Worm (Caenorhabditis elegans): ENCODE data around the gene C37E2.10.
A peak's percentile ranks its signal among the peaks of the same experiment; 100 is the strongest.

The C37E2.10 gene

ce11 chrX:14161684-14162347 lies 17.0 kb upstream of the C37E2.10 start, which contains the start of gene lgc-25 (continued):
- TF ChIP-seq Y53F4B.3 (GFP tag; IDR thresholded peaks at IDR 0.05): no peak
- no peak for TF ChIP-seq lsy-27 (tag; optimal IDR thresholded peaks at IDR 0.05; ENCODE audit: borderline replicate concordance, insufficient read depth)
- TF ChIP-seq F33H1.4 (GFP tag; IDR thresholded peaks at IDR 0.05): no peak
- no peak for TF ChIP-seq dpl-1 (GFP tag; optimal IDR thresholded peaks at IDR 0.05)
- TF ChIP-seq egl-18 (GFP tag; IDR thresholded peaks at IDR 0.05): no peak
- no peak for TF ChIP-seq ztf-22 (GFP tag; optimal IDR thresholded peaks at IDR 0.05)
- no peak for TF ChIP-seq tbx-9 (tag; optimal IDR thresholded peaks at IDR 0.05; ENCODE audit: borderline replicate concordance)
- peak; percentile 66; the same call in 1 of the 2 replicates for TF ChIP-seq dox-1 (GFP tag; IDR thresholded peaks at IDR 0.05)
- peak; percentile 73 for TF ChIP-seq snpc-4 (GFP tag; optimal IDR thresholded peaks at IDR 0.05)
- TF ChIP-seq snpc-4 (tag; optimal IDR thresholded peaks at IDR 0.05): peak in 3 of 4 experiments; percentile 73 to 77 (median 74)
- no peak for TF ChIP-seq sea-2 (GFP tag; IDR thresholded peaks at IDR 0.05)
- TF ChIP-seq B0261.1 (tag; optimal IDR thresholded peaks at IDR 0.05): peak; percentile 97
- TF ChIP-seq nhr-179 (tag; optimal IDR thresholded peaks at IDR 0.05): peak; percentile 50
- TF ChIP-seq T26A5.8 (tag; optimal IDR thresholded peaks at IDR 0.05): no peak
- TF ChIP-seq hmg-20 (GFP tag; IDR thresholded peaks at IDR 0.05): no peak
- TF ChIP-seq ztf-18 (tag; optimal IDR thresholded peaks at IDR 0.05): peak; percentile 72
- no peak for TF ChIP-seq ccch-3 (GFP tag; optimal IDR thresholded peaks at IDR 0.05)
- no peak for TF ChIP-seq K12H6.12 (tag; optimal IDR thresholded peaks at IDR 0.05)
- no peak for TF ChIP-seq hlh-26 (GFP tag; conservative IDR thresholded peaks at IDR 0.05)
- no peak for TF ChIP-seq chd-7 (tag; optimal IDR thresholded peaks at IDR 0.05)
- no peak for TF ChIP-seq ceh-91 (GFP tag; IDR thresholded peaks at IDR 0.05)
- TF ChIP-seq madf-8 (GFP tag; conservative IDR thresholded peaks at IDR 0.05): no peak
- no peak for TF ChIP-seq sptf-2 (GFP tag; optimal IDR thresholded peaks at IDR 0.05)
- TF ChIP-seq attf-5 (GFP tag; optimal IDR thresholded peaks at IDR 0.05): no peak
- TF ChIP-seq gei-17 (GFP tag; optimal IDR thresholded peaks at IDR 0.05): peak; percentile 10
- peak; percentile 65 for TF ChIP-seq lir-1 (GFP tag; conservative IDR thresholded peaks at IDR 0.05)
- no peak for TF ChIP-seq sdz-38 (tag; optimal IDR thresholded peaks at IDR 0.05)
- peak; percentile 78 for TF ChIP-seq Y56A3A.18 (GFP tag; IDR thresholded peaks at IDR 0.05)
- TF ChIP-seq aptf-2 (GFP tag; conservative IDR thresholded peaks at IDR 0.05): no peak
- TF ChIP-seq C06A6.2 (GFP tag; conservative IDR thresholded peaks at IDR 0.05): no peak
- TF ChIP-seq nhr-120 (GFP tag; IDR thresholded peaks at IDR 0.05): no peak
- TF ChIP-seq ztf-3 (GFP tag; optimal IDR thresholded peaks at IDR 0.05): no peak
- TF ChIP-seq Y53G8AR.9 (GFP tag; conservative IDR thresholded peaks at IDR 0.05): no peak
- TF ChIP-seq lin-40 (tag; optimal IDR thresholded peaks at IDR 0.05): no peak
- TF ChIP-seq mxl-1 (tag; optimal IDR thresholded peaks at IDR 0.05): peak; percentile 36
- TF ChIP-seq zfh-2 (GFP tag; conservative IDR thresholded peaks at IDR 0.05): no peak
- TF ChIP-seq nfyb-1 (GFP tag; IDR thresholded peaks at IDR 0.05): peak; percentile 65
- TF ChIP-seq F49E8.2 (tag; optimal IDR thresholded peaks at IDR 0.05; ENCODE audit: insufficient read depth): no peak
- peak; percentile 75 for TF ChIP-seq hmg-1.2 (GFP tag; IDR thresholded peaks at IDR 0.05)
- TF ChIP-seq rec-8 (tag; optimal IDR thresholded peaks at IDR 0.05): peak; percentile 59 to 73
- peak; percentile 5 for TF ChIP-seq lin-54 (GFP tag; optimal IDR thresholded peaks at IDR 0.05)
- no peak for TF ChIP-seq ceh-58 (GFP tag; IDR thresholded peaks at IDR 0.05)
- no peak for TF ChIP-seq F37B4.10 (GFP tag; IDR thresholded peaks at IDR 0.05)
- TF ChIP-seq cebp-2 (GFP tag; IDR thresholded peaks at IDR 0.05): no peak
- TF ChIP-seq xnd-1 (tag; optimal IDR thresholded peaks at IDR 0.05): no peak
- TF ChIP-seq snpc-1.1 (tag; optimal IDR thresholded peaks at IDR 0.05; ENCODE audit: insufficient read depth): peak; percentile 74
- TF ChIP-seq B0019.2 (GFP tag; conservative IDR thresholded peaks at IDR 0.05): no peak
- peak; percentile 44 for TF ChIP-seq hrde-1 (tag; optimal IDR thresholded peaks at IDR 0.05; ENCODE audit: borderline replicate concordance)
